Worm (Caenorhabditis elegans) whole organism, early embryonic: ENCODE results near the gene ugt-67.

Source experiments
- ama-1 ChIP-seq: fragments of 150-350 bp; optimal IDR thresholded peaks from 2 replicates; lab custom pipeline; 2014
- ceh-13 ChIP-seq: fragments of 200-800 bp; sonication (Bioruptor generic); optimal IDR thresholded peaks from 2 replicates; lab custom pipeline; 2018; ENCODE audit warnings: mild to moderate bottlenecking, missing genetic modification characterization, missing compliant biosample characterization
- ceh-36 ChIP-seq: sonication (generic microtip); optimal IDR thresholded peaks from 2 replicates; lab custom pipeline; 2016; ENCODE audit warnings: missing genetic modification characterization, inconsistent platforms, missing compliant biosample characterization
- ets-7 ChIP-seq: sonication (generic microtip); optimal IDR thresholded peaks from 2 replicates; lab custom pipeline; 2016; ENCODE audit warnings: missing genotype, missing genetic modification characterization, missing compliant biosample characterization
- flt-1 ChIP-seq: fragments of 200-800 bp; sonication (Bioruptor generic); IDR thresholded peaks from 2 replicates; pipeline ENCODE4 v1.3.6; 2022; ENCODE audit warnings: missing genetic modification characterization, missing compliant biosample characterization
- hmbx-1 ChIP-seq: sonication (generic microtip); optimal IDR thresholded peaks from 2 replicates; lab custom pipeline; 2016; ENCODE audit warnings: mild to moderate bottlenecking, missing genetic modification characterization, missing compliant biosample characterization
- pes-1 ChIP-seq: fragments of 200-800 bp; sonication (Bioruptor generic); IDR thresholded peaks from 2 replicates; pipeline ENCODE4 v1.3.6; 2022; ENCODE audit warnings: missing genetic modification reagents, missing genetic modification characterization, missing compliant biosample characterization
- scrt-1 ChIP-seq: fragments of 200-800 bp; sonication (Bioruptor generic); IDR thresholded peaks from 2 replicates; pipeline ENCODE4 v1.3.6; 2022; ENCODE audit warnings: missing genetic modification characterization, missing compliant biosample characterization
- tbx-11 ChIP-seq: fragments of 200-800 bp; sonication (Bioruptor generic); IDR thresholded peaks from 2 replicates; pipeline ENCODE4 v1.3.6; 2022; ENCODE audit warnings: missing genetic modification characterization, missing compliant biosample characterization
- tbx-37 ChIP-seq: fragments of 200-800 bp; sonication (Bioruptor generic); conservative IDR thresholded peaks from 2 replicates; pipeline ENCODE4 v1.3.6; 2022; ENCODE audit warnings: missing genetic modification reagents, missing genetic modification characterization, missing compliant biosample characterization

- no peak for TF ChIP-seq tbx-37 (GFP tag; lab: Robert Waterston, UW)
- no peak for TF ChIP-seq flt-1
- TF ChIP-seq ceh-13, result no peak
- no peak for TF ChIP-seq hmbx-1 (tag; lab: Kevin White, UChicago)
- TF ChIP-seq ets-7 (tag; lab: Kevin White, UChicago), result no peak
- no peak for TF ChIP-seq tbx-11 (GFP tag; lab: Robert Waterston, UW)
- no peak for TF ChIP-seq ama-1
- TF ChIP-seq scrt-1 (GFP tag; lab: Robert Waterston, UW), result no peak
- TF ChIP-seq pes-1 (GFP tag; lab: Robert Waterston, UW), result no peak
- no peak for TF ChIP-seq ceh-36 (tag; lab: Kevin White, UChicago)
Observed at ce11 chrV:4905953-4906352, 4.8 kb downstream of the ugt-67 start, which contains the start of gene ugt-14.
